Worm (Caenorhabditis elegans) whole organism, young adult: ENCODE data around the gene K09C8.2.

Experiments used
- ama-1 ChIP-seq, 3 experiments: fragments of 150-350 bp in 1 of 3; sonication (generic microtip) in 2 of 3; optimal IDR thresholded peaks; 2 replicates each; lab custom pipeline; 2014 to 2018; ENCODE audit warnings: missing biosample characterization in 2 of 3, missing genetic modification characterization in 2 of 3, missing genetic modification reagents in 2 of 3
- efl-1 ChIP-seq: fragments of 150-350 bp; optimal IDR thresholded peaks from 2 replicates; lab custom pipeline; 2014; ENCODE audit warnings: missing biosample characterization, missing genetic modification reagents, missing genetic modification characterization
- egl-44 ChIP-seq: fragments of 200-800 bp; sonication (Bioruptor generic); IDR thresholded peaks from 2 replicates; pipeline ENCODE4 v1.3.6; 2022; ENCODE audit warnings: missing genetic modification reagents, missing genetic modification characterization, missing compliant biosample characterization
- rec-8 ChIP-seq, 2 experiments: sonication (generic microtip); optimal IDR thresholded peaks; 2 replicates each; lab custom pipeline; 2016; ENCODE audit warnings: mild to moderate bottlenecking in 2 of 2, missing genetic modification characterization in 2 of 2, missing genetic modification reagents in 2 of 2, missing genotype in 2 of 2, missing biosample characterization in 1 of 2, missing compliant biosample characterization in 1 of 2, moderate library complexity in 1 of 2

ce11 chrX:10963453-10964046 lies 4.3 kb downstream of the K09C8.2 start, which contains the start of gene nas-10:
- TF ChIP-seq ama-1 (optimal IDR thresholded peaks at IDR 0.05; lab: Kevin White, UChicago) = no peak
- no peak for TF ChIP-seq ama-1 (GFP tag; optimal IDR thresholded peaks at IDR 0.05; lab: Kevin White, UChicago)
- peak; percentile 88 for TF ChIP-seq egl-44
- TF ChIP-seq rec-8 (tag; optimal IDR thresholded peaks at IDR 0.05; lab: Kevin White, UChicago) = peak; percentile 87 to 91
- TF ChIP-seq efl-1 (GFP tag; lab: Kevin White, UChicago) = no peak
